In genomic region chrII:6377381-6377948, ce11 we compare ENCODE assay signal across 5 worm cellular contexts.
TF ChIP-seq lines count a peak whose summit lies in the region.

No protein-coding gene starts in this region.

TF ChIP-seq in whole organism, L1 larva, 84 proteins besides CTCF, POLR2A, EP300 and RAD21:
- peak; percentile 13 for TF ChIP-seq lin-14 (GFP tag; optimal IDR thresholded peaks at IDR 0.05; lab: Kevin White, UChicago)
- peak in 1 of 2 experiments; percentile 56 for TF ChIP-seq lin-35 (GFP tag; optimal IDR thresholded peaks at IDR 0.05; lab: Kevin White, UChicago)
- no peak for TF ChIP-seq C34B4.2 (tag; optimal IDR thresholded peaks at IDR 0.05; lab: Kevin White, UChicago)
- TF ChIP-seq Y116A8C.19 (tag; optimal IDR thresholded peaks at IDR 0.05; lab: Kevin White, UChicago; ENCODE audit: borderline replicate concordance) = no peak
- no peak for TF ChIP-seq aly-2 (tag; optimal IDR thresholded peaks at IDR 0.05; lab: Kevin White, UChicago)
- no peak for TF ChIP-seq fos-1 (tag; optimal IDR thresholded peaks at IDR 0.05; lab: Kevin White, UChicago)
- peak; percentile 0 for TF ChIP-seq nhr-20 (tag; optimal IDR thresholded peaks at IDR 0.05; lab: Kevin White, UChicago)
- TF ChIP-seq blmp-1 (tag; optimal IDR thresholded peaks at IDR 0.05; lab: Kevin White, UChicago) = peak; percentile 33
- no peak for TF ChIP-seq efl-3 (GFP tag; optimal IDR thresholded peaks at IDR 0.05; lab: Kevin White, UChicago)
- TF ChIP-seq efl-1 (optimal IDR thresholded peaks at IDR 0.05; lab: Kevin White, UChicago) = no peak
- peak in 1 of 2 experiments; percentile 29 for TF ChIP-seq efl-1 (GFP tag; optimal IDR thresholded peaks at IDR 0.05 in 1 of 2; lab: Kevin White, UChicago)
- TF ChIP-seq ces-1 (GFP tag; optimal IDR thresholded peaks at IDR 0.05; lab: Kevin White, UChicago) = no peak
- no peak for TF ChIP-seq zip-4 (GFP tag; optimal IDR thresholded peaks at IDR 0.05; lab: Kevin White, UChicago)
- no peak for TF ChIP-seq nhr-85 (tag; lab: Kevin White, UChicago)
- TF ChIP-seq alr-1 (tag; optimal IDR thresholded peaks at IDR 0.05; lab: Kevin White, UChicago; ENCODE audit: borderline replicate concordance) = no peak
- peak; percentile 52 for TF ChIP-seq elt-2 (tag; optimal IDR thresholded peaks at IDR 0.05; lab: Kevin White, UChicago)
- TF ChIP-seq skn-1 (tag; optimal IDR thresholded peaks at IDR 0.05; lab: Kevin White, UChicago) = no peak
- TF ChIP-seq egl-13 (tag; optimal IDR thresholded peaks at IDR 0.05; lab: Kevin White, UChicago) = no peak

TF ChIP-seq in whole organism, L2 larva, 48 proteins besides CTCF, POLR2A, EP300 and RAD21:
- TF ChIP-seq crh-2 (tag; optimal IDR thresholded peaks at IDR 0.05; lab: Kevin White, UChicago) (peak; percentile 40), sma-9 (GFP tag; optimal IDR thresholded peaks at IDR 0.05; lab: Kevin White, UChicago) (peak; percentile 11), sma-9 (tag; optimal IDR thresholded peaks at IDR 0.05; lab: Kevin White, UChicago) (no peak), blmp-1 (tag; optimal IDR thresholded peaks at IDR 0.05; lab: Kevin White, UChicago; ENCODE audit: insufficient read depth) (peak; percentile 29), nhr-129 (tag; optimal IDR thresholded peaks at IDR 0.05; lab: Kevin White, UChicago) (peak; percentile 8), egl-27 (tag; optimal IDR thresholded peaks at IDR 0.05; lab: Kevin White, UChicago) (no peak), fos-1 (tag; optimal IDR thresholded peaks at IDR 0.05; lab: Kevin White, UChicago) (peak; percentile 90), lin-11 (tag; optimal IDR thresholded peaks at IDR 0.05; lab: Kevin White, UChicago) (no peak)

TF ChIP-seq in whole organism, L3 larva, 47 proteins besides CTCF, POLR2A, EP300 and RAD21:
- peak; percentile 89 for TF ChIP-seq elt-2 (tag; optimal IDR thresholded peaks at IDR 0.05; lab: Kevin White, UChicago)
- peak; percentile 54 for TF ChIP-seq pha-4 (tag; optimal IDR thresholded peaks at IDR 0.05; lab: Kevin White, UChicago)
- peak; percentile 31 for TF ChIP-seq nfya-1 (tag; optimal IDR thresholded peaks at IDR 0.05; lab: Kevin White, UChicago; ENCODE audit: insufficient read depth)
- no peak for TF ChIP-seq mml-1 (tag; optimal IDR thresholded peaks at IDR 0.05; lab: Kevin White, UChicago)
- no peak for TF ChIP-seq lin-39 (tag; optimal IDR thresholded peaks at IDR 0.05; lab: Kevin White, UChicago)
- peak; percentile 34 for TF ChIP-seq jun-1 (tag; optimal IDR thresholded peaks at IDR 0.05; lab: Kevin White, UChicago)
- TF ChIP-seq tbx-2 (tag; optimal IDR thresholded peaks at IDR 0.05; lab: Kevin White, UChicago) = no peak
- TF ChIP-seq lin-15B (tag; optimal IDR thresholded peaks at IDR 0.05; lab: Kevin White, UChicago) = no peak
- TF ChIP-seq pqm-1 (tag; optimal IDR thresholded peaks at IDR 0.05; lab: Kevin White, UChicago) = peak; percentile 76

TF ChIP-seq in whole organism, L4 larva, 104 proteins besides CTCF, POLR2A, EP300 and RAD21 (continues in another document):
- peak; percentile 74 for TF ChIP-seq nhr-28 (tag; optimal IDR thresholded peaks at IDR 0.05; lab: Kevin White, UChicago)
- TF ChIP-seq nhr-42 (GFP tag; IDR thresholded peaks at IDR 0.05; lab: Robert Waterston, UW) = no peak
- TF ChIP-seq nhr-77 (tag; optimal IDR thresholded peaks at IDR 0.05; lab: Kevin White, UChicago) = peak; percentile 44
- no peak for TF ChIP-seq aha-1 (tag; lab: Kevin White, UChicago)
- no peak for TF ChIP-seq cey-2 (tag; optimal IDR thresholded peaks at IDR 0.05; lab: Kevin White, UChicago; ENCODE audit: borderline replicate concordance, insufficient read depth)
- TF ChIP-seq dve-1 (tag; optimal IDR thresholded peaks at IDR 0.05; lab: Kevin White, UChicago; ENCODE audit: insufficient read depth) = peak; percentile 52
- TF ChIP-seq saeg-2 (GFP tag; IDR thresholded peaks at IDR 0.05; lab: Robert Waterston, UW) = no peak
- TF ChIP-seq egl-27 (tag; optimal IDR thresholded peaks at IDR 0.05; lab: Kevin White, UChicago) = no peak
- no peak for TF ChIP-seq dmd-8 (GFP tag; IDR thresholded peaks at IDR 0.05; lab: Robert Waterston, UW)
- no peak for TF ChIP-seq Y48G9A.11 (GFP tag; IDR thresholded peaks at IDR 0.05; lab: Robert Waterston, UW)
- TF ChIP-seq ces-1 (GFP tag; optimal IDR thresholded peaks at IDR 0.05; lab: Kevin White, UChicago) = no peak
- TF ChIP-seq nhr-111 (GFP tag; optimal IDR thresholded peaks at IDR 0.05; lab: Kevin White, UChicago) = no peak
- TF ChIP-seq mxl-3 (GFP tag; optimal IDR thresholded peaks at IDR 0.05; lab: Kevin White, UChicago) = no peak
- TF ChIP-seq aly-2 (tag; optimal IDR thresholded peaks at IDR 0.05; lab: Kevin White, UChicago) = no peak
- no peak for TF ChIP-seq nhr-237 (tag; optimal IDR thresholded peaks at IDR 0.05; lab: Kevin White, UChicago)
- no peak for TF ChIP-seq arid-1 (GFP tag; conservative IDR thresholded peaks at IDR 0.05; lab: Robert Waterston, UW)
- no peak for TF ChIP-seq jun-1 (tag; optimal IDR thresholded peaks at IDR 0.05; lab: Kevin White, UChicago)
- TF ChIP-seq unc-62 (GFP tag; optimal IDR thresholded peaks at IDR 0.05 in 1 of 2; lab: Kevin White, UChicago) = peak in 1 of 2 experiments; percentile 69
- no peak for TF ChIP-seq unc-62 (tag; optimal IDR thresholded peaks at IDR 0.05; lab: Kevin White, UChicago)
- no peak for TF ChIP-seq F44E2.7 (GFP tag; IDR thresholded peaks at IDR 0.05; lab: Robert Waterston, UW)
- no peak for TF ChIP-seq spr-3 (GFP tag; optimal IDR thresholded peaks at IDR 0.05; lab: Kevin White, UChicago)
- no peak for TF ChIP-seq tra-1 (GFP tag; IDR thresholded peaks at IDR 0.05; lab: Robert Waterston, UW)
- TF ChIP-seq dmd-6 (GFP tag; IDR thresholded peaks at IDR 0.05; lab: Robert Waterston, UW) = peak; percentile 70
- no peak for TF ChIP-seq daf-8 (GFP tag; IDR thresholded peaks at IDR 0.05; lab: Robert Waterston, UW)
- TF ChIP-seq lin-15B (tag; optimal IDR thresholded peaks at IDR 0.05; lab: Kevin White, UChicago) = no peak
- no peak for TF ChIP-seq daf-19 (GFP tag; conservative IDR thresholded peaks at IDR 0.05; lab: Robert Waterston, UW)
- no peak for TF ChIP-seq hif-1 (tag; optimal IDR thresholded peaks at IDR 0.05; lab: Kevin White, UChicago)
- no peak for TF ChIP-seq lin-39 (tag; optimal IDR thresholded peaks at IDR 0.05; lab: Kevin White, UChicago)
- TF ChIP-seq dmd-9 (GFP tag; IDR thresholded peaks at IDR 0.05; lab: Robert Waterston, UW) = no peak
- TF ChIP-seq set-16 (GFP tag; IDR thresholded peaks at IDR 0.05; lab: Robert Waterston, UW) = no peak
- TF ChIP-seq duxl-1 (tag; optimal IDR thresholded peaks at IDR 0.05; lab: Kevin White, UChicago; ENCODE audit: poor library complexity) = no peak
- TF ChIP-seq zfp-2 (tag; optimal IDR thresholded peaks at IDR 0.05; lab: Kevin White, UChicago) = no peak

TF ChIP-seq in whole organism, young adult, 124 proteins besides CTCF, POLR2A, EP300 and RAD21:
- TF ChIP-seq nhr-27 (tag; optimal IDR thresholded peaks at IDR 0.05; lab: Kevin White, UChicago) (no peak), ZK185.1 (tag; optimal IDR thresholded peaks at IDR 0.05; lab: Kevin White, UChicago; ENCODE audit: poor library complexity, severe bottlenecking) (no peak), egl-44 (GFP tag; IDR thresholded peaks at IDR 0.05; lab: Robert Waterston, UW) (no peak), nhr-80 (tag; optimal IDR thresholded peaks at IDR 0.05; lab: Kevin White, UChicago) (peak; percentile 91), gei-17 (GFP tag; optimal IDR thresholded peaks at IDR 0.05; lab: Kevin White, UChicago) (no peak), D2030.7 (GFP tag; IDR thresholded peaks at IDR 0.05; lab: Robert Waterston, UW) (no peak), F39B2.1 (GFP tag; IDR thresholded peaks at IDR 0.05; lab: Robert Waterston, UW) (no peak), ceh-58 (GFP tag; IDR thresholded peaks at IDR 0.05; lab: Robert Waterston, UW) (no peak), somi-1 (GFP tag; optimal IDR thresholded peaks at IDR 0.05; lab: Kevin White, UChicago) (no peak), ztf-26 (tag; optimal IDR thresholded peaks at IDR 0.05; lab: Kevin White, UChicago) (no peak), rpc-1 (optimal IDR thresholded peaks at IDR 0.05; lab: Kevin White, UChicago) (no peak), rpc-1 (tag; optimal IDR thresholded peaks at IDR 0.05; lab: Kevin White, UChicago) (no peak), ztf-22 (GFP tag; optimal IDR thresholded peaks at IDR 0.05; lab: Kevin White, UChicago) (no peak), nhr-179 (tag; optimal IDR thresholded peaks at IDR 0.05; lab: Kevin White, UChicago) (no peak), F33H1.4 (GFP tag; IDR thresholded peaks at IDR 0.05; lab: Robert Waterston, UW) (no peak), cebp-1 (GFP tag; IDR thresholded peaks at IDR 0.05; lab: Robert Waterston, UW) (peak; percentile 64; the same call in 1 of the 2 replicates), cebp-1 (tag; optimal IDR thresholded peaks at IDR 0.05; lab: Kevin White, UChicago) (peak; percentile 69), F37B4.10 (GFP tag; IDR thresholded peaks at IDR 0.05; lab: Robert Waterston, UW) (no peak), ztf-25 (GFP tag; IDR thresholded peaks at IDR 0.05; lab: Robert Waterston, UW) (no peak), ceh-91 (GFP tag; IDR thresholded peaks at IDR 0.05; lab: Robert Waterston, UW) (no peak), Y67H2A.10 (GFP tag; conservative IDR thresholded peaks at IDR 0.05; lab: Robert Waterston, UW) (no peak), dox-1 (GFP tag; IDR thresholded peaks at IDR 0.05; lab: Robert Waterston, UW) (0 out of 2 replicates have a peak, but pooled peaks have one; percentile 13), F23B12.7 (tag; optimal IDR thresholded peaks at IDR 0.05; lab: Kevin White, UChicago; ENCODE audit: insufficient read depth) (peak; percentile 23), K11D2.4 (GFP tag; IDR thresholded peaks at IDR 0.05; lab: Robert Waterston, UW) (no peak), B0261.1 (tag; optimal IDR thresholded peaks at IDR 0.05; lab: Kevin White, UChicago) (no peak), die-1 (tag; optimal IDR thresholded peaks at IDR 0.05; lab: Kevin White, UChicago) (no peak), fkh-3 (tag; optimal IDR thresholded peaks at IDR 0.05; lab: Kevin White, UChicago) (no peak), nhr-90 (tag; optimal IDR thresholded peaks at IDR 0.05; lab: Kevin White, UChicago) (no peak), lir-1 (GFP tag; conservative IDR thresholded peaks at IDR 0.05; lab: Robert Waterston, UW) (no peak), Y53G8AR.9 (GFP tag; conservative IDR thresholded peaks at IDR 0.05; lab: Robert Waterston, UW) (no peak), Y79H2A.3 (GFP tag; conservative IDR thresholded peaks at IDR 0.05; lab: Robert Waterston, UW) (no peak), mxl-1 (tag; optimal IDR thresholded peaks at IDR 0.05; lab: Kevin White, UChicago) (no peak)
